Fruit fly (Drosophila melanogaster) Kc167 (cell line): ENCODE data around the gene CG12680.

ENCODE experiments used
- Myc ChIP-seq: fragments of >200 bp; optimal IDR thresholded peaks from 2 replicates; lab custom pipeline; 2017; ENCODE audit warnings: missing external identifiers
- Sin3A ChIP-seq: fragments of >200 bp; optimal IDR thresholded peaks from 2 replicates; lab custom pipeline; 2018; ENCODE audit warnings: missing external identifiers
- h ChIP-seq: fragments of >200 bp; optimal IDR thresholded peaks from 3 replicates; lab custom pipeline; 2018; ENCODE audit warnings: missing external identifiers
- insv ChIP-seq: fragments of >200 bp; optimal IDR thresholded peaks from 3 replicates; lab custom pipeline; 2018; ENCODE audit warnings: missing external identifiers
- psq ChIP-seq: fragments of >200 bp; optimal IDR thresholded peaks from 2 replicates; lab custom pipeline; 2017; ENCODE audit warnings: missing external identifiers
- ttk ChIP-seq: sonication (Bioruptor generic); optimal IDR thresholded peaks from 2 replicates; lab custom pipeline; 2017; ENCODE audit warnings: missing external identifiers

DNA sequence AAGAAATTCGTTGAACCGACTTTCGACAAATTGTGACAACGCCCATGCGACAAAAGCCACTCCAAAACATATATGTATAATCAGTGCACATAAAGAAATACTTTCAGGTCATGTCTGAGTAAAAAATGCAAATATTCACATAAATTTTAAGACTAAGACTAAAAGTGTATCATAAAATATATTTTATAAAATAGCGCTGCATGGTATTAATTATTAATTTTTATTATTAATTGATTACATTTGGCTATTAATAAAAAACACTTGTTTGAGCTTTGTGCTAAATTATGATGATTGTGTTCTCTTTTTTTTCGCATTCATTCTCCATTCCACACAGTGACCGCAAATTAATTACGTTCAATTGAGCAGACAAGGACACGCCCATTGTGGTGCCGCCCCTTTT, 30.1 kb downstream of the CG12680 start:
- TF ChIP-seq psq (lab: Kevin White, UChicago) (no peak), h (no peak), ttk (no peak), Sin3A (lab: Kevin White, UChicago) (no peak), insv (lab: Kevin White, UChicago) (no peak), Myc (lab: Kevin White, UChicago) (no peak)
